Fruit fly (Drosophila melanogaster) whole organism, embryonic: ENCODE results near the gene bon.

Source experiments
- ATbp ChIP-seq: fragments of 200-800 bp; sonication (Bioruptor generic); optimal IDR thresholded peaks from 2 replicates; lab custom pipeline; 2017; ENCODE audit warnings: missing biosample characterization, mild to moderate bottlenecking, missing genetic modification characterization, missing genetic modification reagents
- B-H2 ChIP-seq: fragments of 200-800 bp; sonication (Bioruptor generic); optimal IDR thresholded peaks from 2 replicates; lab custom pipeline; 2018; ENCODE audit warnings: missing biosample characterization, mild to moderate bottlenecking, missing genetic modification characterization
- CG10321 ChIP-seq: fragments of 200-800 bp; sonication (Bioruptor generic); IDR thresholded peaks from 2 replicates; pipeline ENCODE4 v1.3.6; 2022; ENCODE audit warnings: missing biosample characterization, missing genetic modification characterization
- CG10543 ChIP-seq: fragments of 200-800 bp; sonication (Bioruptor generic); optimal IDR thresholded peaks from 3 replicates; lab custom pipeline; 2017; ENCODE audit warnings: missing biosample characterization, mild to moderate bottlenecking, missing genetic modification characterization, moderate library complexity
- CG10979 ChIP-seq: fragments of 200-800 bp; sonication (Bioruptor generic); optimal IDR thresholded peaks from 2 replicates; lab custom pipeline; 2018; ENCODE audit warnings: missing biosample characterization, mild to moderate bottlenecking, missing genetic modification characterization, moderate library complexity
- CG11695 ChIP-seq: fragments of 200-800 bp; sonication (Bioruptor generic); IDR thresholded peaks from 3 replicates; pipeline ENCODE4 v1.3.6; 2022; ENCODE audit warnings: missing biosample characterization, missing genetic modification characterization
- CG11723 ChIP-seq: fragments of 200-800 bp; sonication (Bioruptor generic); optimal IDR thresholded peaks from 2 replicates; lab custom pipeline; 2017; ENCODE audit warnings: missing biosample characterization, mild to moderate bottlenecking, missing genetic modification characterization
- CG12236 ChIP-seq: fragments of 200-800 bp; sonication (Bioruptor generic); optimal IDR thresholded peaks from 2 replicates; lab custom pipeline; 2016; ENCODE audit warnings: missing biosample characterization, missing genetic modification characterization
- CG1233 ChIP-seq: fragments of 200-800 bp; sonication (Bioruptor generic); optimal IDR thresholded peaks from 4 replicates; lab custom pipeline; 2018; ENCODE audit warnings: missing biosample characterization, mild to moderate bottlenecking, missing genetic modification characterization
- CG12659 ChIP-seq: fragments of 200-800 bp; sonication (Bioruptor generic); optimal IDR thresholded peaks from 3 replicates; lab custom pipeline; 2017; ENCODE audit warnings: mild to moderate bottlenecking, missing biosample characterization, missing genetic modification reagents, missing genetic modification characterization
- CG13123 ChIP-seq: fragments of 200-800 bp; sonication (Bioruptor generic); optimal IDR thresholded peaks from 2 replicates; lab custom pipeline; 2016; ENCODE audit warnings: missing biosample characterization, missing genetic modification characterization
- CG13296 ChIP-seq: fragments of 200-800 bp; sonication (Bioruptor generic); optimal IDR thresholded peaks from 3 replicates; lab custom pipeline; 2018; ENCODE audit warnings: missing biosample characterization, mild to moderate bottlenecking, missing genetic modification characterization
- CG15269 ChIP-seq: fragments of 200-800 bp; sonication (Bioruptor generic); optimal IDR thresholded peaks from 2 replicates; lab custom pipeline; 2018; ENCODE audit warnings: missing biosample characterization, mild to moderate bottlenecking, missing genetic modification characterization, moderate library complexity
- CG16813 ChIP-seq: fragments of 200-800 bp; sonication (Bioruptor generic); IDR thresholded peaks from 3 replicates; pipeline ENCODE4 v1.3.6; 2022; ENCODE audit warnings: missing biosample characterization, missing genetic modification characterization; ENCODE audit not compliant: partially characterized antibody
- CG17568 ChIP-seq: fragments of 200-800 bp; sonication (Bioruptor generic); optimal IDR thresholded peaks from 2 replicates; lab custom pipeline; 2018; ENCODE audit warnings: missing biosample characterization, mild to moderate bottlenecking, missing genetic modification characterization, moderate library complexity
- CG17612 ChIP-seq: fragments of 200-800 bp; sonication (Bioruptor generic); IDR thresholded peaks from 2 replicates; pipeline ENCODE4 v1.3.6; 2022; ENCODE audit warnings: missing biosample characterization, missing genetic modification characterization
- CG17912 ChIP-seq: fragments of 200-800 bp; sonication (Bioruptor generic); optimal IDR thresholded peaks from 2 replicates; lab custom pipeline; 2018; ENCODE audit warnings: missing biosample characterization, mild to moderate bottlenecking, missing genetic modification characterization
- CG2678 ChIP-seq: fragments of 200-800 bp; sonication (Bioruptor generic); optimal IDR thresholded peaks from 3 replicates; lab custom pipeline; 2019; ENCODE audit warnings: missing biosample characterization, mild to moderate bottlenecking, missing genetic modification characterization, moderate library complexity
- CG3065 ChIP-seq: fragments of 200-800 bp; sonication (Bioruptor generic); optimal IDR thresholded peaks from 2 replicates; lab custom pipeline; 2016; ENCODE audit warnings: missing biosample characterization, missing genetic modification characterization
- CG3995 ChIP-seq: fragments of 200-800 bp; sonication (Bioruptor generic); optimal IDR thresholded peaks from 3 replicates; lab custom pipeline; 2016; ENCODE audit warnings: missing biosample characterization, missing genetic modification characterization
- CG4360 ChIP-seq: fragments of 200-800 bp; sonication (Bioruptor generic); IDR thresholded peaks from 2 replicates; pipeline ENCODE4 v1.3.6; 2022; ENCODE audit warnings: missing biosample characterization, missing genetic modification characterization
- CG4617 ChIP-seq: fragments of 200-800 bp; sonication (Bioruptor generic); optimal IDR thresholded peaks from 3 replicates; lab custom pipeline; 2016; ENCODE audit warnings: missing biosample characterization, missing genetic modification characterization, borderline replicate concordance
- CG5953 ChIP-seq: fragments of 200-800 bp; sonication (Bioruptor generic); IDR thresholded peaks from 2 replicates; pipeline ENCODE4 v1.3.6; 2022; ENCODE audit warnings: missing biosample characterization, missing genetic modification characterization
- CG6254 ChIP-seq: fragments of 200-800 bp; sonication (Bioruptor generic); optimal IDR thresholded peaks from 3 replicates; lab custom pipeline; 2017; ENCODE audit warnings: mild to moderate bottlenecking, missing biosample characterization, missing genetic modification reagents, missing genetic modification characterization
- CG8478 ChIP-seq: fragments of >200 bp; optimal IDR thresholded peaks from 2 replicates; lab custom pipeline; 2018
- CrebB ChIP-seq: fragments of 200-800 bp; sonication (Bioruptor generic); optimal IDR thresholded peaks from 3 replicates; lab custom pipeline; 2018; ENCODE audit warnings: missing biosample characterization, mild to moderate bottlenecking, missing genetic modification characterization
- Ets65A ChIP-seq: fragments of 200-800 bp; sonication (Bioruptor generic); peaks from one replicate; lab custom pipeline; 2016; ENCODE audit warnings: missing biosample characterization, missing genetic modification characterization
- H15 ChIP-seq: fragments of 200-800 bp; sonication (Bioruptor generic); IDR thresholded peaks from 3 replicates; pipeline ENCODE4 v1.3.6; 2022; ENCODE audit warnings: missing biosample characterization, missing genetic modification characterization
- HLHmδ ChIP-seq: fragments of 200-800 bp; sonication (Bioruptor generic); optimal IDR thresholded peaks from 2 replicates; lab custom pipeline; 2018; ENCODE audit warnings: missing biosample characterization, mild to moderate bottlenecking, missing genetic modification characterization, moderate library complexity
- Hsf ChIP-seq: fragments of 200-800 bp; sonication (Bioruptor generic); optimal IDR thresholded peaks from 3 replicates; lab custom pipeline; 2016; ENCODE audit warnings: missing biosample characterization, missing genetic modification characterization
- Sry-β ChIP-seq: fragments of 200-800 bp; sonication (Bioruptor generic); optimal IDR thresholded peaks from 2 replicates; lab custom pipeline; 2018; ENCODE audit warnings: missing biosample characterization, mild to moderate bottlenecking, missing genetic modification characterization, moderate library complexity
- Vsx1 ChIP-seq: fragments of 200-800 bp; sonication (Bioruptor generic); optimal IDR thresholded peaks from 2 replicates; lab custom pipeline; 2017; ENCODE audit warnings: missing biosample characterization, mild to moderate bottlenecking, missing genetic modification characterization, missing genetic modification reagents
- ab ChIP-seq: fragments of 200-800 bp; sonication (Bioruptor generic); optimal IDR thresholded peaks from 2 replicates; lab custom pipeline; 2016; ENCODE audit warnings: missing biosample characterization, missing genetic modification characterization
- ase ChIP-seq: fragments of 200-800 bp; sonication (Bioruptor generic); IDR thresholded peaks from 3 replicates; pipeline ENCODE4 v1.3.6; 2022; ENCODE audit warnings: missing biosample characterization, missing genetic modification characterization
- bsh ChIP-seq, 2 experiments: fragments of 200-800 bp; sonication (Bioruptor generic); optimal IDR thresholded peaks; 2 replicates each; lab custom pipeline; 2017 to 2018; ENCODE audit warnings: mild to moderate bottlenecking in 2 of 2, missing biosample characterization in 2 of 2, missing genetic modification characterization in 2 of 2, moderate library complexity in 1 of 2
- chif ChIP-seq, 2 experiments: fragments of 200-800 bp; sonication (Bioruptor generic); optimal IDR thresholded peaks; 3 replicates each; lab custom pipeline; 2016; ENCODE audit warnings: missing biosample characterization in 2 of 2, missing genetic modification characterization in 2 of 2
- da ChIP-seq: fragments of 200-800 bp; sonication (Bioruptor generic); optimal IDR thresholded peaks from 2 replicates; lab custom pipeline; 2016; ENCODE audit warnings: missing biosample characterization, missing genetic modification characterization
- en ChIP-seq: fragments of 200-800 bp; sonication (Bioruptor generic); optimal IDR thresholded peaks from 2 replicates; lab custom pipeline; 2016; ENCODE audit warnings: missing biosample characterization, missing genetic modification characterization
- fd102C ChIP-seq: fragments of 200-800 bp; sonication (Bioruptor generic); optimal IDR thresholded peaks from 2 replicates; lab custom pipeline; 2018; ENCODE audit warnings: missing biosample characterization, mild to moderate bottlenecking, missing genetic modification characterization, moderate library complexity
- fd96Cb ChIP-seq: fragments of 200-800 bp; sonication (Bioruptor generic); optimal IDR thresholded peaks from 2 replicates; lab custom pipeline; 2018; ENCODE audit warnings: missing biosample characterization, mild to moderate bottlenecking, missing genetic modification characterization, moderate library complexity
- kay ChIP-seq: fragments of 200-800 bp; sonication (Bioruptor generic); optimal IDR thresholded peaks from 2 replicates; lab custom pipeline; 2016; ENCODE audit warnings: missing biosample characterization, missing genetic modification characterization
- nerfin-1 ChIP-seq: fragments of 200-800 bp; sonication (Bioruptor generic); optimal IDR thresholded peaks from 3 replicates; lab custom pipeline; 2019; ENCODE audit warnings: missing biosample characterization, mild to moderate bottlenecking, missing genetic modification characterization, moderate library complexity
- peb ChIP-seq: fragments of 200-800 bp; sonication (Bioruptor generic); IDR thresholded peaks from 2 replicates; pipeline ENCODE4 v1.3.6; 2022; ENCODE audit warnings: missing biosample characterization, missing genetic modification characterization
- sd ChIP-seq: fragments of 200-800 bp; sonication (Bioruptor generic); optimal IDR thresholded peaks from 3 replicates; lab custom pipeline; 2018; ENCODE audit warnings: missing biosample characterization, mild to moderate bottlenecking, missing genetic modification characterization, moderate library complexity
- sima ChIP-seq: fragments of 200-800 bp; sonication (Bioruptor generic); optimal IDR thresholded peaks from 2 replicates; lab custom pipeline; 2016; ENCODE audit warnings: missing biosample characterization, missing genetic modification characterization
- unpg ChIP-seq: fragments of 200-800 bp; sonication (Bioruptor generic); optimal IDR thresholded peaks from 3 replicates; lab custom pipeline; 2018; ENCODE audit warnings: missing biosample characterization, mild to moderate bottlenecking, missing genetic modification characterization, moderate library complexity
- vvl ChIP-seq: fragments of 200-800 bp; sonication (Bioruptor generic); IDR thresholded peaks from 2 replicates; pipeline ENCODE4 v1.3.6; 2022; ENCODE audit warnings: missing biosample characterization, missing genetic modification characterization

bon gene

dm6 chr3R:20594194-20595144 lies 1.5 kb downstream of the bon start (continued):
- TF ChIP-seq CG5953 (GFP tag; lab: Robert Waterston, UW) (0 out of 2 replicates have a peak, but pooled peaks have one; percentile 16), Ets65A (GFP tag; lab: Kevin White, UChicago) (peak; percentile 73), HLHmδ (peak; percentile 78), en (GFP tag; lab: Kevin White, UChicago) (no peak), CG3065 (GFP tag; lab: Kevin White, UChicago) (peak; percentile 45), Vsx1 (GFP tag; lab: Kevin White, UChicago) (peak; percentile 73), CG2678 (peak; percentile 95), CG17568 (GFP tag; lab: Kevin White, UChicago) (peak; percentile 50), ATbp (GFP tag; lab: Kevin White, UChicago) (peak; percentile 91), sd (peak; percentile 59), Sry-β (GFP tag; lab: Kevin White, UChicago) (peak; percentile 29), CG10321 (GFP tag; lab: Robert Waterston, UW) (no peak), Hsf (peak; percentile 25), CG12236 (no peak), CG4617 (GFP tag; lab: Kevin White, UChicago) (peak; percentile 43), CG16813 (GFP tag; lab: Robert Waterston, UW) (no peak), CrebB (no peak), da (GFP tag; lab: Kevin White, UChicago) (peak; percentile 47), ab (no peak), CG12659 (peak; percentile 81), fd96Cb (peak; percentile 96), nerfin-1 (tag; lab: Kevin White, UChicago) (peak; percentile 93), CG17912 (GFP tag; lab: Kevin White, UChicago) (no peak), CG3995 (peak; percentile 22), CG10979 (tag; lab: Kevin White, UChicago) (peak; percentile 98), CG4360 (GFP tag; lab: Robert Waterston, UW) (peak; percentile 68), H15 (GFP tag; lab: Robert Waterston, UW) (peak; percentile 77; the same call in 2 of the 3 replicates), chif (GFP tag; optimal IDR thresholded peaks at IDR 0.05; lab: Kevin White, UChicago) (peak in 1 of 2 experiments; percentile 21), ase (GFP tag; lab: Robert Waterston, UW) (peak; percentile 58; the same call in 2 of the 3 replicates), vvl (GFP tag; lab: Robert Waterston, UW) (peak; percentile 86), CG13296 (GFP tag; lab: Kevin White, UChicago) (peak; percentile 83), CG11695 (GFP tag; lab: Robert Waterston, UW) (peak; percentile 93), sima (GFP tag; lab: Kevin White, UChicago) (no peak), unpg (GFP tag; lab: Kevin White, UChicago) (peak; percentile 94), CG6254 (GFP tag; lab: Kevin White, UChicago) (peak; percentile 87), CG13123 (GFP tag; lab: Kevin White, UChicago) (peak; percentile 55), peb (GFP tag; lab: Robert Waterston, UW) (peak; percentile 70; the same call in 1 of the 2 replicates), CG15269 (peak; percentile 89), CG11723 (GFP tag; lab: Kevin White, UChicago) (peak; percentile 66), fd102C (GFP tag; lab: Kevin White, UChicago) (peak; percentile 29), CG1233 (GFP tag; lab: Kevin White, UChicago) (peak; percentile 86), kay (GFP tag; lab: Kevin White, UChicago) (peak; percentile 43), bsh (GFP tag; optimal IDR thresholded peaks at IDR 0.05; lab: Kevin White, UChicago) (peak; percentile 79 to 95), CG10543 (GFP tag; lab: Kevin White, UChicago) (peak; percentile 72), CG8478 (lab: Kevin White, UChicago) (no peak), CG17612 (GFP tag; lab: Robert Waterston, UW) (peak; percentile 27; the same call in 1 of the 2 replicates), B-H2 (no peak)
